Worm (Caenorhabditis elegans): ENCODE data around the gene bbs-2.

Gene bbs-2

DNA sequence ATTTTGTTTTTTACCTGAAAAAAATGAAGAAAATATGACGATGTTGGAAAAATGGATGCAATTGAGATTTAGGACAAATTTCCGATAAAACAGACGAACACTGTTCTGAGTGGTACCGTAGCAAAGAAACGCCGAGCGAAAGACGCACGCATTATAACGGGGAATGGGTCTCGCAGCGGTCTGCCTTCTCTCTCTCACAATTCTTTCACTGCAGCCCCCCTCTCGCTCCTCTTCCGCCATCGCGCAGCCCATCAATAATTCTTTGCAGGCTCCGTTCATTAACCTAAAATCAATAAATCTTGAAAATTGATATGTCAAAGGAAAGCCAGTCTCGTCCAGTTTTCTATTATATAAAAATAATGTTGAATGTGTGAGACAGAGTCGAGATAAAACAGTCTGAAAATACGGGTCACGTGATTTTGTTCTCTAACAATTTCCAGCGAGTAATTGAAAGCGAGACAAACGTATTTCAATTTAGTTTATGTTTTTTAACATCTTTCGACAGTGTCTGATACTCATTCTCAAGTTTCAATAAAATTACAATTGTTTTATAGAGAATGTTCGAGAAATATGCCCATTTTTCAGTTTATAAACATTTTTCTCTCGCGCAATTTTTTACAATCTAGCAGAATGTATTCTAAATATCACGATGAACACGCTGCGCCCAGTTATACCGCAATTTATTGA, 24.2 kb upstream of the bbs-2 start (continued):
- TF ChIP-seq attf-3 (GFP tag; conservative IDR thresholded peaks at IDR 0.05) (no peak), efl-1 (GFP tag; optimal IDR thresholded peaks at IDR 0.05) (no peak), ceh-40 (GFP tag; IDR thresholded peaks at IDR 0.05) (no peak), ztf-26 (tag; optimal IDR thresholded peaks at IDR 0.05) (no peak), sdz-38 (tag; optimal IDR thresholded peaks at IDR 0.05) (no peak)

DNA sequence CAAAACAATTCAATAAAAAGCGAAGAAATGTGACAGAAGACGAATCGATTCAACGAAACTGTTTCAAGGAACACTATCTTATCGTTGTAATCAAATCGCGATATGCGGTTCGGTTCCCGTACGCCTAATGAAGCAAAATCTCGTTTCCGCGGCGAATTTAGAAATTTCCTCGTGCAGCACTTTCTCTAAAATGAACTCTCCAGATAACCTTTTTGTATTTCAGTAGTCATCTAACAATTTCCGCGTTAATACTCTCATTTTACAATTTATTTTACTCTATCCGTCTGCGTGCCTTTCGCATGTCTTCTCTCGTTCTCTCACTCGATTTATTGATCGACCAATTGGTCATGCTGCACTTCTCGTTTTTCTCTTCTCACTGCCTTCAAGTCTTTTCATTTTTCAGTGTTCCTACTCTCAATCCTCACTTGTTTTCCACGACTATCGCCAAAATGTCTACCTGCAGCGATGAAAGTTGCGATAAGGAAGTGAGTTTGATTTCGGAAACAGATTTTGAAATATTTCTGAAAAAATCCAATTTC, 23.6 kb upstream of the bbs-2 start, which contains the start of the genes npp-27 and ntl-4:
Gene npp-27 (minus strand): TSS at position 51 of the 539 bp plus-strand sequence.
Gene ntl-4 (plus strand): TSS at position 379 of the 539 bp plus-strand sequence.
- peak; percentile 5 for TF ChIP-seq attf-5 (GFP tag; optimal IDR thresholded peaks at IDR 0.05)
- TF ChIP-seq lin-40 (tag; optimal IDR thresholded peaks at IDR 0.05) = peak; percentile 11
- no peak for TF ChIP-seq nhr-27 (tag; optimal IDR thresholded peaks at IDR 0.05)
- TF ChIP-seq hmg-1.2 (GFP tag; IDR thresholded peaks at IDR 0.05) = peak; percentile 57; the same call in 1 of the 2 replicates
- no peak for TF ChIP-seq ceh-58 (GFP tag; IDR thresholded peaks at IDR 0.05)
- 0 out of 2 replicates have a peak, but pooled peaks have one; percentile 21 for TF ChIP-seq hsf-1 (GFP tag; IDR thresholded peaks at IDR 0.05)
- TF ChIP-seq snpc-4 (GFP tag; optimal IDR thresholded peaks at IDR 0.05) = no peak
- TF ChIP-seq snpc-4 (tag; optimal IDR thresholded peaks at IDR 0.05) = no peak
- TF ChIP-seq ztf-25 (GFP tag; IDR thresholded peaks at IDR 0.05) = no peak
- TF ChIP-seq ccch-3 (GFP tag; optimal IDR thresholded peaks at IDR 0.05) = no peak
- no peak for TF ChIP-seq unc-62 (GFP tag; optimal IDR thresholded peaks at IDR 0.05)
- TF ChIP-seq ztf-18 (tag; optimal IDR thresholded peaks at IDR 0.05) = no peak
- TF ChIP-seq ZK185.1 (tag; optimal IDR thresholded peaks at IDR 0.05; ENCODE audit: poor library complexity, severe bottlenecking) = peak; percentile 11
- TF ChIP-seq ama-1 (optimal IDR thresholded peaks at IDR 0.05) = peak; percentile 34
- no peak for TF ChIP-seq ama-1 (GFP tag; optimal IDR thresholded peaks at IDR 0.05)
- no peak for TF ChIP-seq lin-26 (GFP tag; IDR thresholded peaks at IDR 0.05)
- TF ChIP-seq hlh-12 (tag; optimal IDR thresholded peaks at IDR 0.05) = no peak
- TF ChIP-seq somi-1 (GFP tag; optimal IDR thresholded peaks at IDR 0.05) = no peak
- peak; percentile 70; the same call in 1 of the 2 replicates for TF ChIP-seq nfyb-1 (GFP tag; IDR thresholded peaks at IDR 0.05)
- TF ChIP-seq cebp-1 (GFP tag; IDR thresholded peaks at IDR 0.05) = no peak
- TF ChIP-seq cebp-1 (tag; optimal IDR thresholded peaks at IDR 0.05) = peak; percentile 41
- no peak for TF ChIP-seq lir-1 (GFP tag; conservative IDR thresholded peaks at IDR 0.05)
- no peak for TF ChIP-seq egl-44 (GFP tag; IDR thresholded peaks at IDR 0.05)
- no peak for TF ChIP-seq mxl-1 (tag; optimal IDR thresholded peaks at IDR 0.05)

DNA sequence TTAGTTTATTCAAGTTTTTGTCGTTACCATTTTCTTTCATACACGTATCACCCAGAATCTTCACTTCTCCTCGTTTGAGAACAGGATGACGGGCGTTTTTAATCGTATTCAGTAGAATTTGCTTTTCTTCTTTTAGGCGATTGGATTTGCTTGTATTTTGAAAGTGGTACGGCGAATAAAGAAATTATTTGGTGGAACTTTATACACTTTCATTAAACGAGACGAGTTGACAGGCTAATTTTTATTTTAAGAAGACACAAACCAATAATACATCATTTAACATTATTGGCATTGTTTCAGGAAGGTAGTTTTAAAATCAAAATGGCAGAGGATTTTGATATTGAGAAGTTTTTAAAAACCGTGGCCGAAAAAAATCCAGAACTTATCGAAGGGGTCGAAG, 18.8 kb upstream of the bbs-2 start, which contains the start of gene C49H3.4:
Gene C49H3.4 (plus strand): TSS at position 301 of the 400 bp plus-strand sequence.
- TF ChIP-seq T07F8.4 (tag; optimal IDR thresholded peaks at IDR 0.05) (no peak), F22D6.2 (tag; optimal IDR thresholded peaks at IDR 0.05) (no peak), madf-3 (GFP tag; IDR thresholded peaks at IDR 0.05) (0 out of 2 replicates have a peak, but pooled peaks have one; percentile 3), mcd-1 (GFP tag; IDR thresholded peaks at IDR 0.05) (no peak), hlh-12 (tag; optimal IDR thresholded peaks at IDR 0.05) (no peak), F57C9.4 (tag; optimal IDR thresholded peaks at IDR 0.05) (no peak)

DNA sequence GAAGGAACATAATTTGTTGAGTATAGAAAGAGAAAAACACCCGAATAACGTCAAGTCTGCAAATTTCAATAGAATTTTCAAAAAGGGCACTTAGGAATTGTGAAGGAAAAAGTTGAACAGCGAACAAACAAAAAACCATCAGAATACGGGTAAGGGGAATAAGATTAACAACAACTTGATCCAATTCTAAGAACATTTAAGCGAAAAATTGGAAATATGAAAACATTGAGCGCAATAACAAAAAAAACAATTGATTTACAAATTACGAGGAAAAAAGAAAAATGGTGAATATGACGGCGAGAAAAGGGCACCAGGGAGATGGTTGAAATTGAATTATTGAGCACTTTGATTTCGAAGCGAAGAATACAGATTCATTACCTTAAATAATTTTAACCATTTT, 16.9 kb upstream of the bbs-2 start:
- no peak for TF ChIP-seq snpc-4 (GFP tag; optimal IDR thresholded peaks at IDR 0.05)
- TF ChIP-seq snpc-4 (tag; optimal IDR thresholded peaks at IDR 0.05) = no peak
- no peak for TF ChIP-seq nfya-2 (GFP tag; IDR thresholded peaks at IDR 0.05)
- no peak for TF ChIP-seq nhr-90 (tag; optimal IDR thresholded peaks at IDR 0.05)
